Fruit fly (Drosophila melanogaster) whole organism, pupa: Measurements from ENCODE around the gene CG15892.

ENCODE experiments used
- CG13204 ChIP-seq: fragments of 200-800 bp; sonication (Bioruptor generic); optimal IDR thresholded peaks from 2 replicates; lab custom pipeline; 2018; ENCODE audit warnings: missing biosample characterization, mild to moderate bottlenecking, missing genetic modification characterization, moderate library complexity
- CG14655 ChIP-seq: fragments of 200-800 bp; sonication (Bioruptor generic); optimal IDR thresholded peaks from 3 replicates; lab custom pipeline; 2017; ENCODE audit warnings: mild to moderate bottlenecking, missing biosample characterization, missing genetic modification reagents, missing genetic modification characterization
- CG32121 ChIP-seq: fragments of 200-800 bp; sonication (Bioruptor generic); IDR thresholded peaks from 2 replicates; pipeline ENCODE4 v1.3.6; 2022; ENCODE audit warnings: missing biosample characterization, missing genetic modification characterization
- CG4496 ChIP-seq: fragments of 200-800 bp; sonication (Bioruptor generic); IDR thresholded peaks from 3 replicates; pipeline ENCODE4 v1.3.6; 2022; ENCODE audit warnings: missing biosample characterization, missing genetic modification characterization
- CG8301 ChIP-seq: fragments of 200-800 bp; sonication (Bioruptor generic); optimal IDR thresholded peaks from 2 replicates; lab custom pipeline; 2018; ENCODE audit warnings: missing biosample characterization, mild to moderate bottlenecking, missing genetic modification characterization
- CG9948 ChIP-seq: fragments of 200-800 bp; sonication (Bioruptor generic); optimal IDR thresholded peaks from 2 replicates; lab custom pipeline; 2018; ENCODE audit warnings: missing biosample characterization, mild to moderate bottlenecking, missing genetic modification characterization, moderate library complexity
- EcR ChIP-seq: fragments of 200-800 bp; sonication (Bioruptor generic); optimal IDR thresholded peaks from 3 replicates; lab custom pipeline; 2019; ENCODE audit warnings: missing biosample characterization, missing genetic modification characterization, mild to moderate bottlenecking, moderate library complexity, missing genetic modification reagents
- Ets98B ChIP-seq: fragments of 200-800 bp; sonication (Bioruptor generic); IDR thresholded peaks from 2 replicates; pipeline ENCODE4 v1.3.6; 2022; ENCODE audit warnings: missing biosample characterization, missing genetic modification characterization
- Pif1B ChIP-seq: fragments of 200-800 bp; sonication (Bioruptor generic); optimal IDR thresholded peaks from 3 replicates; lab custom pipeline; 2016; ENCODE audit warnings: missing biosample characterization, missing genetic modification characterization
- rn ChIP-seq: fragments of 200-800 bp; sonication (Bioruptor generic); IDR thresholded peaks from 2 replicates; pipeline ENCODE4 v1.3.6; 2022; ENCODE audit warnings: missing biosample characterization, missing genetic modification characterization

- TF ChIP-seq CG4496 (0 out of 3 replicates have a peak, but pooled peaks have one; percentile 8), rn (GFP tag; lab: Robert Waterston, UW) (no peak), EcR (GFP tag; lab: Kevin White, UChicago) (no peak), CG14655 (no peak), CG8301 (tag; lab: Kevin White, UChicago) (no peak), CG13204 (no peak), Ets98B (GFP tag; lab: Robert Waterston, UW) (no peak), CG9948 (tag; lab: Kevin White, UChicago) (no peak), Pif1B (no peak), CG32121 (GFP tag; lab: Robert Waterston, UW) (no peak)
Measured at dm6 chrX:6334945-6335344, 40.8 kb upstream of the CG15892 start.
